Fruit fly (Drosophila melanogaster) whole organism, wandering third instar larva: Measurements from ENCODE around the gene Rbcn-3B.
A peak's percentile ranks its signal among the peaks of the same experiment; 100 is the strongest.

Source experiments
- Abd-B ChIP-seq: fragments of >200 bp; optimal IDR thresholded peaks from 2 replicates; lab custom pipeline; 2017; ENCODE audit warnings: missing biosample characterization, missing genetic modification characterization
- Dfd ChIP-seq: fragments of >200 bp; optimal IDR thresholded peaks from 2 replicates; lab custom pipeline; 2017; ENCODE audit warnings: missing biosample characterization, missing genetic modification characterization
- GATAd ChIP-seq: sonication (Bioruptor generic); optimal IDR thresholded peaks from 2 replicates; lab custom pipeline; 2016; ENCODE audit warnings: missing biosample characterization, missing genetic modification characterization
- Hnf4 ChIP-seq: fragments of 200-800 bp; sonication (Bioruptor generic); optimal IDR thresholded peaks from 2 replicates; lab custom pipeline; 2016; ENCODE audit warnings: missing biosample characterization, mild to moderate bottlenecking, missing genetic modification characterization
- Jra ChIP-seq: sonication (Bioruptor generic); optimal IDR thresholded peaks from 2 replicates; lab custom pipeline; 2016; ENCODE audit warnings: missing biosample characterization, missing genetic modification characterization
- fru ChIP-seq: fragments of 200-800 bp; sonication (Bioruptor generic); optimal IDR thresholded peaks from 3 replicates; lab custom pipeline; 2016; ENCODE audit warnings: missing biosample characterization, mild to moderate bottlenecking, missing genetic modification characterization
- h ChIP-seq: fragments of 200-800 bp; sonication (Bioruptor generic); optimal IDR thresholded peaks from 3 replicates; lab custom pipeline; 2016; ENCODE audit warnings: missing biosample characterization, mild to moderate bottlenecking, missing genetic modification characterization
- psq ChIP-seq: fragments of 200-800 bp; sonication (Bioruptor generic); optimal IDR thresholded peaks from 3 replicates; lab custom pipeline; 2017; ENCODE audit warnings: missing biosample characterization, mild to moderate bottlenecking, missing genetic modification characterization, moderate library complexity
- rgr ChIP-seq: fragments of 200-800 bp; sonication (Bioruptor generic); optimal IDR thresholded peaks from 3 replicates; lab custom pipeline; 2016; ENCODE audit warnings: missing biosample characterization, mild to moderate bottlenecking, missing genetic modification characterization
- sage ChIP-seq: fragments of 200-800 bp; sonication (Bioruptor generic); optimal IDR thresholded peaks from 2 replicates; lab custom pipeline; 2016; ENCODE audit warnings: missing biosample characterization, mild to moderate bottlenecking, missing genetic modification characterization
- woc ChIP-seq: sonication (Bioruptor generic); optimal IDR thresholded peaks from 2 replicates; lab custom pipeline; 2016; ENCODE audit warnings: missing biosample characterization, mild to moderate bottlenecking, missing genetic modification characterization

- TF ChIP-seq h (GFP tag; lab: Kevin White, UChicago), result peak; percentile 26
- TF ChIP-seq Jra, result no peak
- no peak for TF ChIP-seq Dfd (GFP tag; lab: Kevin White, UChicago)
- no peak for TF ChIP-seq sage (GFP tag; lab: Kevin White, UChicago)
- no peak for TF ChIP-seq GATAd (GFP tag; lab: Kevin White, UChicago)
- TF ChIP-seq fru (GFP tag; lab: Kevin White, UChicago), result no peak
- no peak for TF ChIP-seq Abd-B
- TF ChIP-seq psq, result no peak
- TF ChIP-seq woc (GFP tag; lab: Kevin White, UChicago), result no peak
- no peak for TF ChIP-seq Hnf4 (GFP tag; lab: Kevin White, UChicago)
- no peak for TF ChIP-seq rgr (GFP tag; lab: Kevin White, UChicago)
Observed at dm6 chrX:1922765-1923501, 14.2 kb downstream of the Rbcn-3B start, which contains the start of the genes eIF2Bepsilon and Ocrl.
